Worm (Caenorhabditis elegans): ENCODE results near the gene kle-2.

DNA sequence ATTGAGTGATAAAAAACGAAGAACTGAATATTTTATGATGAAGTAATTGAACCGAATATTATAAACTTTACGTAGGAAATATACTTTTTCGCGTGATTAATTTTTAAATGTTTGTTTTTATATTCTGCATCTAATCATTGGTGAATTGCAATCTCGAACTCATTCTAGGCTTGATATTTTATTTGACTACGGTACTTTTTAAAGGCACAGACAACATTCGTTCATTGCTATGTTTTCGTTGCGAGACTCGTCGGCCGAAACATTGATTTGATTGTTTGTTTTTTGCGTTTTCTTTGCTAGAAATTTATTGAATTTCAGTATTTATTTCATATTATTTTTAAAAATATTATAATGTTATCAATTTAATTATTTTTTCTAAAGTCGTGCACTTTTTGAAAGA, 36.3 kb downstream of the kle-2 start, which contains the start of gene C06G4.4:
- TF ChIP-seq mab-5 (tag; optimal IDR thresholded peaks at IDR 0.05) (no peak), sem-2 (GFP tag; optimal IDR thresholded peaks at IDR 0.05) (no peak), nhr-12 (tag; optimal IDR thresholded peaks at IDR 0.05) (no peak)

Measured in whole organism, mixed stage, embryonic.